Worm (Caenorhabditis elegans): ENCODE measurements around the gene F53B3.3.

DNA sequence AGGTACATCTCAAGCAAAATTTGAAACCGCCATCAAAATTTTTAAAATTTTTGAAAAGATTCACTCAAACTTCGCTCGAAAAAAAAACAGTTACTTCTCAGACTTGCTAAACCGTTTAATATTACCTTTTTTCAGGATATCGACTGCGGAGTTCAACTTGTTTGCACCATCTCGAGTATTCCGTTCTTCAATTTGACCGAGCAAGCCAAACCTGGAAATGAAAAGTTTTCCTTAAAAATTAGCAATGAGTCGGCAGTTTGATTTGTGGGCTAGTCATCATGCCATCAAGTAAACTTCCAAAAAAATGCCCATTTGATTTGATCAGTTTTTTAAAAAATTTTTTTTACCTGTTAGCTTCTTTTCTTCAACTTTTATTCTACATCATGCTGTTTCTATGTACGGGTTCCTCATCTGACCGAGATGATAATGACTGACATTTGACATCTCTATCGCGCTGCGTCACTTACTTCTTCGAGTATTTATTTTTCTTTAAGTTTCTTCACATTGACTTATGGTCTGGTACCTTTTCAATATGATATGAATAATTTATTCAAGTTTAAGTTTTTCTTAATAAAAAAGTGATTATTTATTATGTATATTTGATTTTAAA, 19.2 kb upstream of the F53B3.3 start:
- TF ChIP-seq Y53G8AR.9 (GFP tag; conservative IDR thresholded peaks at IDR 0.05): no peak
- no peak for TF ChIP-seq ccch-3 (GFP tag; optimal IDR thresholded peaks at IDR 0.05)
- TF ChIP-seq ama-1 (optimal IDR thresholded peaks at IDR 0.05): peak; percentile 64
- no peak for TF ChIP-seq ama-1 (GFP tag; optimal IDR thresholded peaks at IDR 0.05)
- TF ChIP-seq nfya-1 (tag; optimal IDR thresholded peaks at IDR 0.05; ENCODE audit: borderline replicate concordance, insufficient read depth): no peak
- TF ChIP-seq D2030.7 (GFP tag; IDR thresholded peaks at IDR 0.05): no peak
- TF ChIP-seq F57A8.1 (GFP tag; optimal IDR thresholded peaks at IDR 0.05): no peak
- no peak for TF ChIP-seq F49E8.2 (tag; optimal IDR thresholded peaks at IDR 0.05; ENCODE audit: insufficient read depth)
- TF ChIP-seq nhr-27 (tag; optimal IDR thresholded peaks at IDR 0.05): no peak
- no peak for TF ChIP-seq pbrm-1 (GFP tag; IDR thresholded peaks at IDR 0.05)

Data from whole organism, young adult.